Fruit fly (Drosophila melanogaster) whole organism, adult: ENCODE measurements around the gene SMC1.
A peak's percentile ranks its signal among the peaks of the same experiment; 100 is the strongest.

ENCODE experiments used
- CG11617 ChIP-seq: fragments of 200-800 bp; sonication (Bioruptor generic); optimal IDR thresholded peaks from 2 replicates; lab custom pipeline; 2017; ENCODE audit warnings: mild to moderate bottlenecking, missing biosample characterization, missing genetic modification reagents, missing genetic modification characterization
- CG12768 ChIP-seq: fragments of 200-800 bp; sonication (Bioruptor generic); optimal IDR thresholded peaks from 2 replicates; lab custom pipeline; 2017; ENCODE audit warnings: missing biosample characterization, missing genetic modification characterization, mild to moderate bottlenecking, moderate library complexity, missing genetic modification reagents
- CG14711 ChIP-seq: fragments of 200-800 bp; sonication (Bioruptor generic); optimal IDR thresholded peaks from 2 replicates; lab custom pipeline; 2018; ENCODE audit warnings: missing biosample characterization, mild to moderate bottlenecking, missing genetic modification characterization, moderate library complexity
- CG1620 ChIP-seq: fragments of 200-800 bp; sonication (Bioruptor generic); optimal IDR thresholded peaks from 2 replicates; lab custom pipeline; 2016; ENCODE audit warnings: missing biosample characterization, missing genetic modification characterization
- CG33017 ChIP-seq: fragments of 200-800 bp; sonication (Bioruptor generic); optimal IDR thresholded peaks from 2 replicates; lab custom pipeline; 2018; ENCODE audit warnings: missing biosample characterization, mild to moderate bottlenecking, missing genetic modification characterization, moderate library complexity
- CG5204 ChIP-seq: fragments of 200-800 bp; sonication (Bioruptor generic); optimal IDR thresholded peaks from 2 replicates; lab custom pipeline; 2016; ENCODE audit warnings: missing biosample characterization, missing genetic modification characterization
- CG7045 ChIP-seq: fragments of 200-800 bp; sonication (Bioruptor generic); optimal IDR thresholded peaks from 2 replicates; lab custom pipeline; 2017; ENCODE audit warnings: missing biosample characterization, mild to moderate bottlenecking, missing genetic modification characterization
- CG7101 ChIP-seq: fragments of 200-800 bp; sonication (Bioruptor generic); optimal IDR thresholded peaks from 2 replicates; lab custom pipeline; 2018; ENCODE audit warnings: missing biosample characterization, mild to moderate bottlenecking, missing genetic modification characterization, moderate library complexity
- Clk ChIP-seq: fragments of 200-800 bp; sonication (Bioruptor generic); optimal IDR thresholded peaks from 2 replicates; lab custom pipeline; 2017; ENCODE audit warnings: missing biosample characterization, missing genetic modification characterization
- Crg-1 ChIP-seq: fragments of 200-800 bp; sonication (Bioruptor generic); optimal IDR thresholded peaks from 2 replicates; lab custom pipeline; 2016; ENCODE audit warnings: missing biosample characterization, missing genetic modification characterization
- Hr96 ChIP-seq: fragments of 200-800 bp; sonication (Bioruptor generic); optimal IDR thresholded peaks from 2 replicates; lab custom pipeline; 2016; ENCODE audit warnings: missing biosample characterization, missing genetic modification characterization
- Mnt ChIP-seq: fragments of 200-800 bp; sonication (Bioruptor generic); optimal IDR thresholded peaks from 2 replicates; lab custom pipeline; 2016; ENCODE audit warnings: missing biosample characterization, mild to moderate bottlenecking, missing genetic modification characterization
- bab1 ChIP-seq: fragments of 200-800 bp; sonication (Bioruptor generic); optimal IDR thresholded peaks from 3 replicates; lab custom pipeline; 2019; ENCODE audit warnings: missing biosample characterization, mild to moderate bottlenecking, missing genetic modification characterization, moderate library complexity
- cic ChIP-seq: fragments of 200-800 bp; sonication (Bioruptor generic); optimal IDR thresholded peaks from 2 replicates; lab custom pipeline; 2017; ENCODE audit warnings: missing biosample characterization, mild to moderate bottlenecking, missing genetic modification characterization, moderate library complexity
- cnc ChIP-seq, 2 experiments: fragments of >200 bp; optimal IDR thresholded peaks; 2 replicates each; lab custom pipeline; 2017
- kay ChIP-seq: fragments of 200-800 bp; sonication (Bioruptor generic); peaks from one replicate; lab custom pipeline; 2016; ENCODE audit warnings: missing biosample characterization, missing genetic modification characterization, borderline replicate concordance
- ovo ChIP-seq: fragments of 200-800 bp; sonication (Bioruptor generic); optimal IDR thresholded peaks from 2 replicates; lab custom pipeline; 2016; ENCODE audit warnings: missing biosample characterization, missing genetic modification characterization
- pad ChIP-seq: fragments of 200-800 bp; sonication (Bioruptor generic); optimal IDR thresholded peaks from 3 replicates; lab custom pipeline; 2017; ENCODE audit warnings: missing biosample characterization, missing genetic modification characterization, mild to moderate bottlenecking, moderate library complexity, missing genetic modification reagents
- tj ChIP-seq: fragments of 200-800 bp; sonication (Bioruptor generic); optimal IDR thresholded peaks from 3 replicates; lab custom pipeline; 2017; ENCODE audit warnings: missing biosample characterization, mild to moderate bottlenecking, missing genetic modification characterization, moderate library complexity
- toe ChIP-seq: fragments of 200-800 bp; sonication (Bioruptor generic); optimal IDR thresholded peaks from 2 replicates; lab custom pipeline; 2016; ENCODE audit warnings: missing biosample characterization, missing genetic modification characterization

Gene SMC1

dm6 chr3R:24015939-24016913 is 41.9 kb upstream of the SMC1 start:
- TF ChIP-seq Clk (no peak), bab1 (GFP tag; lab: Kevin White, UChicago) (no peak), CG14711 (tag; lab: Kevin White, UChicago) (peak; percentile 7), Hr96 (GFP tag; lab: Kevin White, UChicago) (no peak), kay (GFP tag; lab: Kevin White, UChicago) (peak; percentile 77), tj (no peak), CG12768 (GFP tag; lab: Kevin White, UChicago) (peak; percentile 64), pad (GFP tag; lab: Kevin White, UChicago) (peak; percentile 94), cic (GFP tag; lab: Kevin White, UChicago) (peak; percentile 44), toe (no peak), CG5204 (GFP tag; lab: Kevin White, UChicago) (no peak), Mnt (GFP tag; lab: Kevin White, UChicago) (no peak), CG33017 (tag; lab: Kevin White, UChicago) (no peak), CG7045 (GFP tag; lab: Kevin White, UChicago) (peak; percentile 33)

dm6 chr3R:24017648-24018047 is 40.4 kb upstream of the SMC1 start:
- no peak for TF ChIP-seq Crg-1 (GFP tag; lab: Kevin White, UChicago)
- TF ChIP-seq CG1620 (GFP tag; lab: Kevin White, UChicago): no peak
- no peak for TF ChIP-seq Mnt (GFP tag; lab: Kevin White, UChicago)
- TF ChIP-seq ovo (GFP tag; lab: Kevin White, UChicago): no peak
- TF ChIP-seq kay (GFP tag; lab: Kevin White, UChicago): no peak
- TF ChIP-seq toe: no peak
- TF ChIP-seq CG11617: no peak

dm6 chr3R:24021895-24022294 is 36.2 kb upstream of the SMC1 start:
- TF ChIP-seq toe: no peak
- no peak for TF ChIP-seq cnc (optimal IDR thresholded peaks at IDR 0.05; lab: Kevin White, UChicago)
- no peak for TF ChIP-seq kay (GFP tag; lab: Kevin White, UChicago)
- TF ChIP-seq CG1620 (GFP tag; lab: Kevin White, UChicago): no peak
- TF ChIP-seq Clk: no peak
- no peak for TF ChIP-seq CG33017 (tag; lab: Kevin White, UChicago)
- no peak for TF ChIP-seq Hr96 (GFP tag; lab: Kevin White, UChicago)
- TF ChIP-seq cic (GFP tag; lab: Kevin White, UChicago): no peak
- no peak for TF ChIP-seq ovo (GFP tag; lab: Kevin White, UChicago)
- no peak for TF ChIP-seq tj
- TF ChIP-seq CG7045 (GFP tag; lab: Kevin White, UChicago): no peak
- TF ChIP-seq CG11617: no peak
- TF ChIP-seq CG12768 (GFP tag; lab: Kevin White, UChicago): no peak
- no peak for TF ChIP-seq Mnt (GFP tag; lab: Kevin White, UChicago)
- TF ChIP-seq CG5204 (GFP tag; lab: Kevin White, UChicago): no peak
- no peak for TF ChIP-seq bab1 (GFP tag; lab: Kevin White, UChicago)
- no peak for TF ChIP-seq CG14711 (tag; lab: Kevin White, UChicago)

DNA sequence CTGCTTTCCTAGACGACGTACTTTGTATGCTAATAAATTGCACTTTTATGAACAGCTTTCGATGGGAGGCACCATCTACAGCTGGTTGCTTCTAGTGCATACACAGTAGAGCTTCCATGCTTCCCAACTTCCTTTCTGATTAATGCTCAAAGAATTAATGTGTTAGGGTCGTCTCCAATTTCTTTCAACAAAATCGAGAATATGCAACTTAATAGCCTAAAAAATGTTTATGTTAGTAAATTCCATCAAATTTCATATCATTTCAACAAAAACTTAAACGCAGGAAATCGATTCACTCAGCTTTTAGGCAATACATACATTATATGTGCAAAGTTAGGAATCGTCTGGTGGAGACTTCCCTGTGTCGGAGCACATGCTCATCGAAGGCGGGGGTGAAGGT is 34.0 kb upstream of the SMC1 start:
- TF ChIP-seq cnc (optimal IDR thresholded peaks at IDR 0.05; lab: Kevin White, UChicago) (no peak), Crg-1 (GFP tag; lab: Kevin White, UChicago) (no peak), toe (no peak), CG12768 (GFP tag; lab: Kevin White, UChicago) (no peak), kay (GFP tag; lab: Kevin White, UChicago) (no peak), Mnt (GFP tag; lab: Kevin White, UChicago) (no peak), CG5204 (GFP tag; lab: Kevin White, UChicago) (no peak), ovo (GFP tag; lab: Kevin White, UChicago) (no peak), Hr96 (GFP tag; lab: Kevin White, UChicago) (no peak), cic (GFP tag; lab: Kevin White, UChicago) (no peak), CG7045 (GFP tag; lab: Kevin White, UChicago) (no peak), bab1 (GFP tag; lab: Kevin White, UChicago) (no peak), CG11617 (no peak), Clk (no peak), tj (no peak), CG14711 (tag; lab: Kevin White, UChicago) (no peak), pad (GFP tag; lab: Kevin White, UChicago) (no peak), CG7101 (no peak)

- peak; percentile 29 for TF ChIP-seq kay (GFP tag; lab: Kevin White, UChicago)
- TF ChIP-seq bab1 (GFP tag; lab: Kevin White, UChicago): no peak
Measured at dm6 chr3R:24024688-24025087, 33.4 kb upstream of the SMC1 start.

DNA sequence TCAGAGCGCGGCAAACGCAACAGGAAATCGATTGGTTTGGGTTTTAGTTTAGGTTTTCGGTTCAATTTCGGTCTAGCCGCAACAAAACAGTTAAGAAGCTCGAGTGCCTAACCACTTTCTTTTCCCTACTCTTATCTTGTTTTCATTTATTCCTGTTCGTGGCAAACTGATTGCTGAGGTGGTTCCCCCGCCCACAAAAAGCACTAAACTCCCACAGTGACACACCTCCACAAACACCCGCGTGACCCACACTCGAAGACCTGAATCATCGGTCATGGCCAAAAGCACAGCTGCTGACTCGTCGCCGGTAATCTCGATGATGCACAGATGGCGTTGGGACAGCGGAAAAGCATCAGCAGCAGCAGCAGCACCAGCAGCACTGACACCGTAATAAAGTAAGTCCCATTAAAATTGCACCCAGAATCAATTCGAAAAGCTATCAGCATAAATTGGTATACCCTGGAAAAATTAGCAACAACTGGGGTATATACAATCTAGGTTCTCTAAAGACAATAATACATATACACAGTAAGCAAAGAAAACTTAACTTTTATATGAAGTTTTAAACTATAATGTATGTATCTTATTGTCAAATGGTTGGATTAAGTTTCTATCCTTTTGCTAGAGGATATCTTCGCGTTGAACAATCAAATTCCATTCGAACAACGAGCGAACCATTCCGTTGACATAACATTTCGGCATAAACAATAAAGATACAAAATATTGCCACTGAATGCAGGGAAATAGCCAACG is 32.2 kb upstream of the SMC1 start:
- TF ChIP-seq CG14711 (tag; lab: Kevin White, UChicago) (no peak), CG1620 (GFP tag; lab: Kevin White, UChicago) (no peak), kay (GFP tag; lab: Kevin White, UChicago) (no peak), tj (no peak), CG5204 (GFP tag; lab: Kevin White, UChicago) (no peak), CG33017 (tag; lab: Kevin White, UChicago) (no peak), Crg-1 (GFP tag; lab: Kevin White, UChicago) (no peak), CG12768 (GFP tag; lab: Kevin White, UChicago) (no peak), Hr96 (GFP tag; lab: Kevin White, UChicago) (no peak), Clk (no peak), CG7045 (GFP tag; lab: Kevin White, UChicago) (no peak), bab1 (GFP tag; lab: Kevin White, UChicago) (no peak), ovo (GFP tag; lab: Kevin White, UChicago) (no peak), toe (no peak), cic (GFP tag; lab: Kevin White, UChicago) (no peak), CG11617 (no peak), CG7101 (no peak)
